Comparison of ENCODE assay signal across 3 fruit fly cellular contexts in the genomic region with DNA sequence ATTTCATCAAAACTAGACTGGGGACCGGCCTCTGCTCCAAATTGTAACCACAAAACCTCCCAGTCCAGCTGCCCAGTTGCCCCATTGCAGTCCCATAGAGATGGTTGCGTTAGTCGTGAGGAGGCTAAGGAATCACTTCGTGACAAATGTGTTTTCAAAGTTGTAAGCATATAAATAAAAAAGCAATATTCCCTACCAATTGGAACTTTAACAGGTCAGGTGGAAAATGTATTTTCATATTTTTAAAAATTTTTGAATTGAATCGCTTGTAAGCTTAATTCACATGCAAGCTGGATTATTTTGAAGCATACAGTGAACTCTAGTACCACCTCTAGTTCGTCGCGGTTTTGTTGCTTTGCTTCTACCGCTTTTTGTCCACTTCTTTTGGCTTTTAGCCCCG.
TF ChIP-seq lines count a peak whose summit lies in the region.

No protein-coding gene starts in this region.

TF ChIP-seq in whole organism, prepupa, 60 proteins besides CTCF, POLR2A, EP300 and RAD21 (continues in another document):
- TF ChIP-seq net (GFP tag; optimal IDR thresholded peaks at IDR 0.05; lab: Kevin White, UChicago) (peak; percentile 13), Ets96B (tag; optimal IDR thresholded peaks at IDR 0.05; lab: Kevin White, UChicago) (peak; percentile 42), CG9139 (GFP tag; optimal IDR thresholded peaks at IDR 0.05; lab: Kevin White, UChicago) (no peak), esn (GFP tag; optimal IDR thresholded peaks at IDR 0.05; lab: Kevin White, UChicago) (peak; percentile 7), cyc (GFP tag; optimal IDR thresholded peaks at IDR 0.05; lab: Kevin White, UChicago) (no peak), pdm3 (GFP tag; optimal IDR thresholded peaks at IDR 0.05; lab: Kevin White, UChicago) (peak; percentile 32), fkh (GFP tag; optimal IDR thresholded peaks at IDR 0.05; lab: Kevin White, UChicago) (no peak), CG11902 (GFP tag; optimal IDR thresholded peaks at IDR 0.05; lab: Kevin White, UChicago) (no peak), spab (GFP tag; optimal IDR thresholded peaks at IDR 0.05; lab: Kevin White, UChicago) (no peak), Sox15 (GFP tag; optimal IDR thresholded peaks at IDR 0.05; lab: Kevin White, UChicago) (no peak), salr (GFP tag; optimal IDR thresholded peaks at IDR 0.05; lab: Kevin White, UChicago) (peak in 1 of 2 experiments; percentile 47), OdsH (GFP tag; optimal IDR thresholded peaks at IDR 0.05; lab: Kevin White, UChicago) (peak; percentile 55), Gug (GFP tag; IDR thresholded peaks at IDR 0.05; lab: Robert Waterston, UW) (no peak; the same call in 1 of the 2 replicates), CG3032 (tag; optimal IDR thresholded peaks at IDR 0.05; lab: Kevin White, UChicago) (no peak), Sox102F (GFP tag; optimal IDR thresholded peaks at IDR 0.05; lab: Kevin White, UChicago) (peak; percentile 3), CG8119 (GFP tag; IDR thresholded peaks at IDR 0.05; lab: Robert Waterston, UW) (peak; percentile 72; the same call in 2 of the 3 replicates), lz (GFP tag; optimal IDR thresholded peaks at IDR 0.05; lab: Kevin White, UChicago) (no peak), CG15336 (GFP tag; IDR thresholded peaks at IDR 0.05; lab: Robert Waterston, UW) (peak; percentile 78), vri (GFP tag; optimal IDR thresholded peaks at IDR 0.05; lab: Kevin White, UChicago) (no peak), CG11294 (GFP tag; IDR thresholded peaks at IDR 0.05; lab: Robert Waterston, UW) (no peak), CG8632 (GFP tag; optimal IDR thresholded peaks at IDR 0.05; lab: Kevin White, UChicago) (no peak), dsx (GFP tag; optimal IDR thresholded peaks at IDR 0.05; lab: Kevin White, UChicago; ENCODE audit: poor library complexity, severe bottlenecking) (no peak), CG6792 (GFP tag; optimal IDR thresholded peaks at IDR 0.05; lab: Kevin White, UChicago) (peak; percentile 2), Smox (GFP tag; optimal IDR thresholded peaks at IDR 0.05; lab: Kevin White, UChicago) (no peak), Sox14 (GFP tag; optimal IDR thresholded peaks at IDR 0.05; lab: Kevin White, UChicago) (peak; percentile 43), Blimp-1 (GFP tag; optimal IDR thresholded peaks at IDR 0.05; lab: Kevin White, UChicago) (no peak), Hr38 (GFP tag; optimal IDR thresholded peaks at IDR 0.05; lab: Kevin White, UChicago) (no peak), CG4318 (GFP tag; optimal IDR thresholded peaks at IDR 0.05; lab: Kevin White, UChicago) (peak; percentile 48), Hr39 (GFP tag; optimal IDR thresholded peaks at IDR 0.05; lab: Kevin White, UChicago) (no peak)

TF ChIP-seq in whole organism, pupa, 21 proteins besides CTCF, POLR2A, EP300 and RAD21:
- TF ChIP-seq CG14655 (GFP tag; optimal IDR thresholded peaks at IDR 0.05; lab: Kevin White, UChicago) = peak; percentile 66
- no peak for TF ChIP-seq CG32121 (GFP tag; IDR thresholded peaks at IDR 0.05; lab: Robert Waterston, UW)
- TF ChIP-seq CG13204 (GFP tag; optimal IDR thresholded peaks at IDR 0.05; lab: Kevin White, UChicago) = no peak
- TF ChIP-seq rn (GFP tag; IDR thresholded peaks at IDR 0.05; lab: Robert Waterston, UW) = no peak
- TF ChIP-seq CG15710 (tag; optimal IDR thresholded peaks at IDR 0.05; lab: Kevin White, UChicago) = peak; percentile 31
- TF ChIP-seq CG9948 (tag; optimal IDR thresholded peaks at IDR 0.05; lab: Kevin White, UChicago) = peak; percentile 10
- TF ChIP-seq Snoo (tag; optimal IDR thresholded peaks at IDR 0.05; lab: Kevin White, UChicago) = no peak
- TF ChIP-seq Pif1A (GFP tag; optimal IDR thresholded peaks at IDR 0.05; lab: Kevin White, UChicago) = no peak
- peak; percentile 44 for TF ChIP-seq CG34367 (tag; optimal IDR thresholded peaks at IDR 0.05; lab: Kevin White, UChicago)
- peak; percentile 59 for TF ChIP-seq CG8301 (tag; optimal IDR thresholded peaks at IDR 0.05; lab: Kevin White, UChicago)
- TF ChIP-seq D1 (tag; optimal IDR thresholded peaks at IDR 0.05; lab: Kevin White, UChicago) = no peak
- peak; percentile 46 for TF ChIP-seq CG8159 (tag; optimal IDR thresholded peaks at IDR 0.05; lab: Kevin White, UChicago)
- peak; percentile 23; the same call in 1 of the 3 replicates for TF ChIP-seq fd96Ca (GFP tag; IDR thresholded peaks at IDR 0.05; lab: Robert Waterston, UW)
TF ChIP-seq in whole organism, pupa: peak in this region for 7.

TF ChIP-seq in whole organism, wandering third instar larva, 38 proteins besides CTCF, POLR2A, EP300 and RAD21:
- TF ChIP-seq ey (GFP tag; optimal IDR thresholded peaks at IDR 0.05; lab: Kevin White, UChicago) (peak; percentile 27), pan (optimal IDR thresholded peaks at IDR 0.05; lab: Kevin White, UChicago) (no peak), foxo (GFP tag; optimal IDR thresholded peaks at IDR 0.05; lab: Kevin White, UChicago) (peak in 1 of 2 experiments; percentile 2), dl (GFP tag; optimal IDR thresholded peaks at IDR 0.05; lab: Kevin White, UChicago; ENCODE audit: insufficient read depth in 1 of 2, partially characterized antibody in 2 of 2) (no peak), Hr83 (GFP tag; optimal IDR thresholded peaks at IDR 0.05; lab: Kevin White, UChicago; ENCODE audit: poor library complexity, severe bottlenecking) (no peak), Vsx2 (GFP tag; optimal IDR thresholded peaks at IDR 0.05; lab: Kevin White, UChicago; ENCODE audit: partially characterized antibody) (no peak), psq (GFP tag; optimal IDR thresholded peaks at IDR 0.05; lab: Kevin White, UChicago) (peak; percentile 32), h (GFP tag; optimal IDR thresholded peaks at IDR 0.05; lab: Kevin White, UChicago) (peak; percentile 4)

Comparison
In these comparisons a context has a peak if more than half of its experiments do, and no peak if none do; other contexts are left out.
1. Of the 1 proteins assayed by ChIP-seq in both whole organism, prepupa and whole organism, wandering third instar larva: peak only in whole organism, prepupa: OdsH; only in whole organism, wandering third instar larva: none; in both: none; in neither: 0.